Fruit fly (Drosophila melanogaster) whole organism, embryonic: Measurements from ENCODE around the gene CG1622.

Experiments used
- Ada2b ChIP-seq: fragments of 200-800 bp; sonication (Bioruptor generic); IDR thresholded peaks from 2 replicates; pipeline ENCODE4 v1.3.6; 2022; ENCODE audit warnings: missing biosample characterization, missing genetic modification characterization
- CG10209 ChIP-seq: fragments of 200-800 bp; sonication (Bioruptor generic); optimal IDR thresholded peaks from 3 replicates; lab custom pipeline; 2017; ENCODE audit warnings: missing biosample characterization, mild to moderate bottlenecking, missing genetic modification characterization, missing genetic modification reagents
- CG1024 ChIP-seq: fragments of 200-800 bp; sonication (Bioruptor generic); IDR thresholded peaks from 2 replicates; pipeline ENCODE4 v1.3.6; 2022; ENCODE audit warnings: missing biosample characterization, missing genetic modification characterization
- CG11560 ChIP-seq: fragments of 200-800 bp; sonication (Bioruptor generic); IDR thresholded peaks from 3 replicates; pipeline ENCODE4 v1.3.6; 2022; ENCODE audit warnings: missing biosample characterization, missing genetic modification characterization
- CG12219 ChIP-seq: fragments of 200-800 bp; sonication (Bioruptor generic); optimal IDR thresholded peaks from 3 replicates; lab custom pipeline; 2018; ENCODE audit warnings: missing biosample characterization, mild to moderate bottlenecking, missing genetic modification characterization
- CG12299 ChIP-seq: fragments of 200-800 bp; sonication (Bioruptor generic); optimal IDR thresholded peaks from 2 replicates; lab custom pipeline; 2018; ENCODE audit warnings: missing biosample characterization, mild to moderate bottlenecking, missing genetic modification characterization
- CG13123 ChIP-seq: fragments of 200-800 bp; sonication (Bioruptor generic); optimal IDR thresholded peaks from 2 replicates; lab custom pipeline; 2016; ENCODE audit warnings: missing biosample characterization, missing genetic modification characterization
- CG13287 ChIP-seq: fragments of 200-800 bp; sonication (Bioruptor generic); IDR thresholded peaks from 2 replicates; pipeline ENCODE4 v1.3.6; 2022; ENCODE audit warnings: missing biosample characterization, missing genetic modification characterization; ENCODE audit not compliant: partially characterized antibody
- CG14014 ChIP-seq: fragments of 200-800 bp; sonication (Bioruptor generic); IDR thresholded peaks from 2 replicates; pipeline ENCODE4 v1.3.6; 2022; ENCODE audit warnings: missing biosample characterization, missing genetic modification characterization
- CG15696 ChIP-seq: fragments of 200-800 bp; sonication (Bioruptor generic); optimal IDR thresholded peaks from 2 replicates; lab custom pipeline; 2019; ENCODE audit warnings: missing biosample characterization, mild to moderate bottlenecking, missing genetic modification characterization, moderate library complexity
- CG16815 ChIP-seq: fragments of 200-800 bp; sonication (Bioruptor generic); optimal IDR thresholded peaks from 3 replicates; lab custom pipeline; 2017; ENCODE audit warnings: missing biosample characterization, mild to moderate bottlenecking, missing genetic modification characterization
- CG17912 ChIP-seq: fragments of 200-800 bp; sonication (Bioruptor generic); optimal IDR thresholded peaks from 2 replicates; lab custom pipeline; 2018; ENCODE audit warnings: missing biosample characterization, mild to moderate bottlenecking, missing genetic modification characterization
- CG31441 ChIP-seq: fragments of 200-800 bp; sonication (Bioruptor generic); IDR thresholded peaks from 2 replicates; pipeline ENCODE4 v1.3.6; 2022; ENCODE audit warnings: missing biosample characterization, missing genetic modification characterization
- CG34422 ChIP-seq: fragments of 200-800 bp; sonication (Bioruptor generic); IDR thresholded peaks from 3 replicates; pipeline ENCODE4 v1.3.6; 2022; ENCODE audit warnings: missing biosample characterization, missing genetic modification characterization
- CG4820 ChIP-seq: fragments of 200-800 bp; sonication (Bioruptor generic); optimal IDR thresholded peaks from 3 replicates; lab custom pipeline; 2016; ENCODE audit warnings: missing biosample characterization, missing genetic modification characterization
- CG6272 ChIP-seq: fragments of 200-800 bp; sonication (Bioruptor generic); IDR thresholded peaks from 2 replicates; pipeline ENCODE4 v1.3.6; 2022; ENCODE audit warnings: missing biosample characterization, missing genetic modification characterization
- CG7372 ChIP-seq: fragments of 200-800 bp; sonication (Bioruptor generic); IDR thresholded peaks from 2 replicates; pipeline ENCODE4 v1.3.6; 2022; ENCODE audit warnings: missing biosample characterization, missing genetic modification characterization
- CG7786 ChIP-seq: fragments of 200-800 bp; sonication (Bioruptor generic); optimal IDR thresholded peaks from 2 replicates; lab custom pipeline; 2016; ENCODE audit warnings: missing biosample characterization, missing genetic modification characterization
- CG9727 ChIP-seq: fragments of 200-800 bp; sonication (Bioruptor generic); optimal IDR thresholded peaks from 3 replicates; lab custom pipeline; 2017; ENCODE audit warnings: missing biosample characterization, mild to moderate bottlenecking, missing genetic modification characterization
- Dad ChIP-seq: fragments of 200-800 bp; sonication (Bioruptor generic); optimal IDR thresholded peaks from 3 replicates; lab custom pipeline; 2016; ENCODE audit warnings: missing biosample characterization, missing genetic modification characterization
- Drgx ChIP-seq: fragments of 200-800 bp; sonication (Bioruptor generic); IDR thresholded peaks from 2 replicates; pipeline ENCODE4 v1.3.6; 2022; ENCODE audit warnings: missing biosample characterization, missing genetic modification characterization
- Gsc ChIP-seq: fragments of 200-800 bp; sonication (Bioruptor generic); IDR thresholded peaks from 2 replicates; pipeline ENCODE4 v1.3.6; 2022; ENCODE audit warnings: missing biosample characterization, missing genetic modification characterization
- Hr78 ChIP-seq, 2 experiments: fragments of 200-800 bp in 1 of 2; fragments of >200 bp in 1 of 2; sonication (Bioruptor generic) in 1 of 2; optimal IDR thresholded peaks; 2 replicates each; lab custom pipeline; 2017 to 2019; ENCODE audit warnings: missing biosample characterization in 2 of 2, missing genetic modification characterization in 2 of 2, mild to moderate bottlenecking in 1 of 2, moderate library complexity in 1 of 2
- Lhr ChIP-seq: fragments of 200-800 bp; sonication (Bioruptor generic); optimal IDR thresholded peaks from 3 replicates; lab custom pipeline; 2017; ENCODE audit warnings: mild to moderate bottlenecking, missing biosample characterization, missing genetic modification reagents, missing genetic modification characterization
- Nf-YC ChIP-seq: fragments of 200-800 bp; optimal IDR thresholded peaks from 3 replicates; lab custom pipeline; 2019; ENCODE audit warnings: missing biosample characterization, mild to moderate bottlenecking, missing genetic modification characterization, moderate library complexity
- Oaz ChIP-seq: fragments of 200-800 bp; sonication (Bioruptor generic); IDR thresholded peaks from 2 replicates; pipeline ENCODE4 v1.3.6; 2022; ENCODE audit warnings: missing biosample characterization, missing genetic modification characterization
- Oli ChIP-seq: fragments of 200-800 bp; sonication (Bioruptor generic); optimal IDR thresholded peaks from 2 replicates; lab custom pipeline; 2018; ENCODE audit warnings: missing biosample characterization, mild to moderate bottlenecking, missing genetic modification characterization, moderate library complexity
- Opbp ChIP-seq: fragments of 200-800 bp; sonication (Bioruptor generic); IDR thresholded peaks from 3 replicates; pipeline ENCODE4 v1.3.6; 2022; ENCODE audit warnings: missing biosample characterization, missing genetic modification characterization; ENCODE audit not compliant: partially characterized antibody
- Optix ChIP-seq: fragments of 200-800 bp; sonication (Bioruptor generic); IDR thresholded peaks from 3 replicates; pipeline ENCODE4 v1.3.6; 2022; ENCODE audit warnings: missing biosample characterization, missing genetic modification characterization
- Six4 ChIP-seq: fragments of 200-800 bp; sonication (Bioruptor generic); optimal IDR thresholded peaks from 2 replicates; lab custom pipeline; 2016; ENCODE audit warnings: missing biosample characterization, missing genetic modification characterization
- Spps ChIP-seq: fragments of 200-800 bp; sonication (Bioruptor generic); optimal IDR thresholded peaks from 2 replicates; lab custom pipeline; 2018; ENCODE audit warnings: missing biosample characterization, mild to moderate bottlenecking, missing genetic modification characterization
- abd-A ChIP-seq: fragments of 200-800 bp; sonication (Bioruptor generic); optimal IDR thresholded peaks from 3 replicates; lab custom pipeline; 2019; ENCODE audit warnings: missing biosample characterization, mild to moderate bottlenecking, missing genetic modification characterization, moderate library complexity
- az2 ChIP-seq: fragments of 200-800 bp; sonication (Bioruptor generic); optimal IDR thresholded peaks from 3 replicates; lab custom pipeline; 2016; ENCODE audit warnings: missing biosample characterization, missing genetic modification characterization
- bigmax ChIP-seq: fragments of 200-800 bp; sonication (Bioruptor generic); optimal IDR thresholded peaks from 2 replicates; lab custom pipeline; 2018; ENCODE audit warnings: missing biosample characterization, mild to moderate bottlenecking, missing genetic modification characterization
- cato ChIP-seq: fragments of 200-800 bp; sonication (Bioruptor generic); optimal IDR thresholded peaks from 2 replicates; lab custom pipeline; 2016; ENCODE audit warnings: missing biosample characterization, missing genetic modification characterization, borderline replicate concordance
- fd102C ChIP-seq: fragments of 200-800 bp; sonication (Bioruptor generic); optimal IDR thresholded peaks from 2 replicates; lab custom pipeline; 2018; ENCODE audit warnings: missing biosample characterization, mild to moderate bottlenecking, missing genetic modification characterization, moderate library complexity
- gt ChIP-seq: fragments of 200-800 bp; sonication (Bioruptor generic); IDR thresholded peaks from 2 replicates; pipeline ENCODE4 v1.3.6; 2022; ENCODE audit warnings: missing biosample characterization, missing genetic modification characterization
- hth ChIP-seq: fragments of >200 bp; optimal IDR thresholded peaks from 2 replicates; lab custom pipeline; 2017; ENCODE audit warnings: inconsistent platforms
- inv ChIP-seq: fragments of 200-800 bp; sonication (Bioruptor generic); IDR thresholded peaks from 2 replicates; pipeline ENCODE4 v1.3.6; 2022; ENCODE audit warnings: missing biosample characterization, missing genetic modification characterization; ENCODE audit not compliant: partially characterized antibody
- jing ChIP-seq: fragments of 200-800 bp; sonication (Bioruptor generic); optimal IDR thresholded peaks from 2 replicates; lab custom pipeline; 2018; ENCODE audit warnings: missing biosample characterization, mild to moderate bottlenecking, missing genetic modification characterization
- kay ChIP-seq: fragments of 200-800 bp; sonication (Bioruptor generic); optimal IDR thresholded peaks from 2 replicates; lab custom pipeline; 2016; ENCODE audit warnings: missing biosample characterization, missing genetic modification characterization
- lmd ChIP-seq: fragments of 200-800 bp; sonication (Bioruptor generic); IDR thresholded peaks from 2 replicates; pipeline ENCODE4 v1.3.6; 2022; ENCODE audit warnings: missing biosample characterization, missing genetic modification characterization
- maf-S ChIP-seq: fragments of 200-800 bp; sonication (Bioruptor generic); optimal IDR thresholded peaks from 2 replicates; lab custom pipeline; 2016; ENCODE audit warnings: missing biosample characterization, missing genetic modification characterization
- psq ChIP-seq: fragments of 200-800 bp; sonication (Bioruptor generic); optimal IDR thresholded peaks from 2 replicates; lab custom pipeline; 2017; ENCODE audit warnings: missing biosample characterization, missing genetic modification characterization
- ranshi ChIP-seq: fragments of 200-800 bp; sonication (Bioruptor generic); IDR thresholded peaks from 2 replicates; pipeline ENCODE4 v1.3.6; 2022; ENCODE audit warnings: missing biosample characterization, missing genetic modification characterization
- sc ChIP-seq, 3 experiments: fragments of >200 bp in 2 of 3; fragments of 200-800 bp in 1 of 3; sonication (Bioruptor generic) in 1 of 3; optimal IDR thresholded peaks; 2 replicates in 2 of 3; 3 replicates in 1 of 3; lab custom pipeline; 2017; ENCODE audit warnings: mild to moderate bottlenecking in 1 of 3, missing biosample characterization in 1 of 3, missing genetic modification characterization in 1 of 3, missing genetic modification reagents in 1 of 3
- sd ChIP-seq: fragments of 200-800 bp; sonication (Bioruptor generic); optimal IDR thresholded peaks from 3 replicates; lab custom pipeline; 2018; ENCODE audit warnings: missing biosample characterization, mild to moderate bottlenecking, missing genetic modification characterization, moderate library complexity
- slbo ChIP-seq: fragments of 200-800 bp; sonication (Bioruptor generic); IDR thresholded peaks from 2 replicates; pipeline ENCODE4 v1.3.6; 2022; ENCODE audit warnings: missing biosample characterization, missing genetic modification characterization
- slou ChIP-seq: fragments of 200-800 bp; sonication (Bioruptor generic); optimal IDR thresholded peaks from 3 replicates; lab custom pipeline; 2016; ENCODE audit warnings: missing biosample characterization, missing genetic modification characterization
- tgo ChIP-seq: fragments of 200-800 bp; sonication (Bioruptor generic); IDR thresholded peaks from 3 replicates; pipeline ENCODE4 v1.3.6; 2022; ENCODE audit warnings: missing biosample characterization, missing genetic modification characterization
- tin ChIP-seq: fragments of 200-800 bp; sonication (Bioruptor generic); optimal IDR thresholded peaks from 3 replicates; lab custom pipeline; 2016; ENCODE audit warnings: missing biosample characterization, missing genetic modification characterization
- vnd ChIP-seq: fragments of 200-800 bp; sonication (Bioruptor generic); IDR thresholded peaks from 3 replicates; pipeline ENCODE4 v1.3.6; 2022; ENCODE audit warnings: missing biosample characterization, missing genetic modification characterization; ENCODE audit not compliant: partially characterized antibody

Gene CG1622

DNA sequence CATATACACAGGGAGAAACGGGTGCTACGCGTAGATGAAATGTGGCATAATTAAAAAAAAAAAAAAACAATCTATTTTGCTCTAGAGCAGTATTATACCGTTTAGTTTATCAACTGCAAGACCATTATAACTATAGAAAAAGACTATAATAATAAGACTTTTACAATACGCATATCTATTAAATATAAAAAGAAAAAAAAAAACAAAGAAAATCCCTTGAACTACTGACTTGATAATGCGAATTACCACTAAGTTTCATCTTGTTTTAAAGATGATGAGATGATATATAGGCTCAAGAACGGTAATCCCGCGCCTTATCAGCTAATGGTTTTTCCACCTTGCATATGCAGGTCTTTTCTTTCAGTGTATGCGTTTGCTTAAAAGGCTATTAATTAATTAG lies 10.3 kb downstream of the CG1622 start (continued):
- no peak for TF ChIP-seq Six4
- no peak for TF ChIP-seq psq (GFP tag; lab: Kevin White, UChicago)
- TF ChIP-seq tgo (GFP tag; lab: Robert Waterston, UW), result no peak
- no peak for TF ChIP-seq Hr78 (GFP tag; optimal IDR thresholded peaks at IDR 0.05; lab: Kevin White, UChicago)
- TF ChIP-seq CG4820 (GFP tag; lab: Kevin White, UChicago), result no peak
- peak; percentile 17 for TF ChIP-seq az2 (GFP tag; lab: Kevin White, UChicago)
- TF ChIP-seq lmd (GFP tag; lab: Robert Waterston, UW), result peak; percentile 25; the same call in 1 of the 2 replicates
- TF ChIP-seq Ada2b, result no peak
- TF ChIP-seq CG10209 (GFP tag; lab: Kevin White, UChicago), result peak; percentile 20
- TF ChIP-seq abd-A, result no peak
- TF ChIP-seq inv (GFP tag; lab: Robert Waterston, UW), result no peak
- TF ChIP-seq Opbp (GFP tag; lab: Robert Waterston, UW), result no peak
- TF ChIP-seq CG16815 (GFP tag; lab: Kevin White, UChicago), result no peak
- no peak for TF ChIP-seq Oaz (GFP tag; lab: Robert Waterston, UW)
- no peak for TF ChIP-seq jing
- no peak for TF ChIP-seq Spps
- peak; percentile 22 for TF ChIP-seq Oli
- no peak for TF ChIP-seq tin
- no peak for TF ChIP-seq CG11560 (tag; lab: Robert Waterston, UW)
- TF ChIP-seq CG12219 (GFP tag; lab: Kevin White, UChicago), result no peak
- peak; percentile 18 for TF ChIP-seq CG9727 (GFP tag; lab: Kevin White, UChicago)
- TF ChIP-seq CG31441 (GFP tag; lab: Robert Waterston, UW), result peak; percentile 48
- no peak for TF ChIP-seq Nf-YC (tag; lab: Kevin White, UChicago)
- no peak for TF ChIP-seq kay (GFP tag; lab: Kevin White, UChicago)
- TF ChIP-seq CG13287 (GFP tag; lab: Robert Waterston, UW), result no peak
- TF ChIP-seq CG17912 (GFP tag; lab: Kevin White, UChicago), result no peak
- TF ChIP-seq Lhr (GFP tag; lab: Kevin White, UChicago), result no peak
- no peak for TF ChIP-seq CG13123
- TF ChIP-seq sd (tag; lab: Kevin White, UChicago), result no peak
- no peak for TF ChIP-seq CG12299 (tag; lab: Kevin White, UChicago)
- no peak for TF ChIP-seq sc (optimal IDR thresholded peaks at IDR 0.05; lab: Kevin White, UChicago)
- peak; percentile 1 for TF ChIP-seq sc (GFP tag; optimal IDR thresholded peaks at IDR 0.05; lab: Kevin White, UChicago)
- no peak for TF ChIP-seq Drgx (GFP tag; lab: Robert Waterston, UW)
- TF ChIP-seq CG6272 (GFP tag; lab: Robert Waterston, UW), result no peak
- TF ChIP-seq Optix (GFP tag; lab: Robert Waterston, UW), result no peak
- no peak for TF ChIP-seq CG7786
- TF ChIP-seq slbo, result peak; percentile 24; the same call in 1 of the 2 replicates
- no peak for TF ChIP-seq CG7372 (GFP tag; lab: Robert Waterston, UW)
- no peak for TF ChIP-seq slou
- TF ChIP-seq CG1024 (GFP tag; lab: Robert Waterston, UW), result 0 out of 2 replicates have a peak, but pooled peaks have one; percentile 5
- TF ChIP-seq CG15696 (tag; lab: Kevin White, UChicago), result no peak
- no peak for TF ChIP-seq gt (GFP tag; lab: Robert Waterston, UW)
- TF ChIP-seq ranshi (GFP tag; lab: Robert Waterston, UW), result no peak
- TF ChIP-seq cato (GFP tag; lab: Kevin White, UChicago), result no peak
- TF ChIP-seq CG34422 (GFP tag; lab: Robert Waterston, UW), result no peak
- TF ChIP-seq Gsc (GFP tag; lab: Robert Waterston, UW), result no peak
- no peak for TF ChIP-seq Dad (GFP tag; lab: Kevin White, UChicago)
- TF ChIP-seq hth (lab: Kevin White, UChicago), result no peak
- no peak for TF ChIP-seq vnd (GFP tag; lab: Robert Waterston, UW)
- no peak for TF ChIP-seq CG14014 (GFP tag; lab: Robert Waterston, UW)
- no peak for TF ChIP-seq maf-S
- TF ChIP-seq bigmax (GFP tag; lab: Kevin White, UChicago), result no peak
- no peak for TF ChIP-seq fd102C
